Worm (Caenorhabditis elegans) whole organism, L4 larva: ENCODE measurements around the gene Y45F10C.1.

ENCODE experiments used
- D1046.2 ChIP-seq: fragments of 200-800 bp; sonication (Bioruptor generic); IDR thresholded peaks from 2 replicates; pipeline ENCODE4 v1.3.6; 2022; ENCODE audit warnings: missing genetic modification characterization, missing compliant biosample characterization
- F10B5.3 ChIP-seq: sonication (generic microtip); optimal IDR thresholded peaks from 2 replicates; lab custom pipeline; 2016; ENCODE audit warnings: mild to moderate bottlenecking, missing genetic modification characterization, missing compliant biosample characterization
- F26F4.8 ChIP-seq: fragments of 200-800 bp; sonication (Bioruptor generic); conservative IDR thresholded peaks from 2 replicates; pipeline ENCODE4 v1.3.6; 2022; ENCODE audit warnings: missing genetic modification characterization, missing compliant biosample characterization
- F44E2.7 ChIP-seq: fragments of 200-800 bp; sonication (Bioruptor generic); IDR thresholded peaks from 2 replicates; pipeline ENCODE4 v2.1.2; 2022; ENCODE audit warnings: missing genetic modification characterization, missing compliant biosample characterization
- Y48G9A.11 ChIP-seq: fragments of 200-800 bp; sonication (Bioruptor generic); IDR thresholded peaks from 2 replicates; pipeline ENCODE4 v1.3.6; 2022; ENCODE audit warnings: missing genetic modification reagents, missing genetic modification characterization, missing compliant biosample characterization
- Y5F2A.4 ChIP-seq: fragments of 200-800 bp; sonication (Bioruptor generic); optimal IDR thresholded peaks from 2 replicates; lab custom pipeline; 2018; ENCODE audit warnings: mild to moderate bottlenecking, missing genetic modification characterization, missing compliant biosample characterization
- aha-1 ChIP-seq: fragments of 150-350 bp; peaks from one replicate; lab custom pipeline; 2014; ENCODE audit warnings: missing biosample characterization, missing genetic modification characterization
- ama-1 ChIP-seq: fragments of 150-350 bp; optimal IDR thresholded peaks from 2 replicates; lab custom pipeline; 2014; ENCODE audit warnings: inconsistent platforms, mixed read lengths
- ceh-20 ChIP-seq: fragments of 200-800 bp; sonication (Bioruptor generic); IDR thresholded peaks from 2 replicates; pipeline ENCODE4 v1.3.6; 2022; ENCODE audit warnings: missing genetic modification reagents, missing genetic modification characterization, missing compliant biosample characterization
- cey-2 ChIP-seq: sonication (generic microtip); optimal IDR thresholded peaks from 3 replicates; lab custom pipeline; 2017; ENCODE audit warnings: missing genetic modification characterization, mild to moderate bottlenecking, missing compliant biosample characterization, antibody characterized with exemption, borderline replicate concordance; ENCODE audit not compliant: insufficient read depth
- daf-16 ChIP-seq, 3 experiments: sonication (generic microtip); optimal IDR thresholded peaks; 2 replicates each; lab custom pipeline; 2016 to 2017; ENCODE audit warnings: missing genetic modification characterization in 3 of 3, missing genetic modification reagents in 3 of 3, mild to moderate bottlenecking in 2 of 3, missing compliant biosample characterization in 2 of 3, missing biosample characterization in 1 of 3, moderate library complexity in 1 of 3
- daf-19 ChIP-seq: fragments of 200-800 bp; sonication (Bioruptor generic); conservative IDR thresholded peaks from 2 replicates; pipeline ENCODE4 v1.3.6; 2022; ENCODE audit warnings: missing genetic modification characterization, missing compliant biosample characterization
- daf-8 ChIP-seq: fragments of 200-800 bp; sonication (Bioruptor generic); IDR thresholded peaks from 2 replicates; pipeline ENCODE4 v1.3.6; 2022; ENCODE audit warnings: missing genetic modification characterization, missing compliant biosample characterization
- dmd-8 ChIP-seq: fragments of 200-800 bp; sonication (Bioruptor generic); IDR thresholded peaks from 2 replicates; pipeline ENCODE4 v1.3.6; 2022; ENCODE audit warnings: missing genetic modification characterization, missing compliant biosample characterization
- egl-27 ChIP-seq: sonication (generic microtip); optimal IDR thresholded peaks from 3 replicates; lab custom pipeline; 2017; ENCODE audit warnings: missing biosample characterization, missing genetic modification reagents, missing genetic modification characterization
- egl-43 ChIP-seq: fragments of 200-800 bp; sonication (Bioruptor generic); IDR thresholded peaks from 2 replicates; pipeline ENCODE4 v1.3.6; 2022; ENCODE audit warnings: missing genetic modification reagents, missing genetic modification characterization, missing compliant biosample characterization
- fkh-10 ChIP-seq: fragments of 150-350 bp; optimal IDR thresholded peaks from 2 replicates; lab custom pipeline; 2014; ENCODE audit warnings: missing biosample characterization, missing genetic modification reagents, missing genetic modification characterization
- hif-1 ChIP-seq, 2 experiments: sonication (generic microtip); optimal IDR thresholded peaks; 2 replicates each; lab custom pipeline; 2016 to 2017; ENCODE audit warnings: missing compliant biosample characterization in 2 of 2, missing genetic modification characterization in 2 of 2, missing genetic modification reagents in 2 of 2, missing genotype in 2 of 2, mild to moderate bottlenecking in 1 of 2
- hlh-11 ChIP-seq: fragments of 200-800 bp; sonication (Bioruptor generic); optimal IDR thresholded peaks from 2 replicates; lab custom pipeline; 2018; ENCODE audit warnings: mild to moderate bottlenecking, missing genetic modification characterization, missing compliant biosample characterization
- jun-1 ChIP-seq: fragments of 150-350 bp; optimal IDR thresholded peaks from 2 replicates; lab custom pipeline; 2014; ENCODE audit warnings: missing biosample characterization, missing genetic modification reagents, missing genetic modification characterization
- lim-7 ChIP-seq: fragments of 200-800 bp; sonication (Bioruptor generic); IDR thresholded peaks from 2 replicates; pipeline ENCODE4 v1.3.6; 2022; ENCODE audit warnings: missing genetic modification characterization, missing compliant biosample characterization
- lin-1 ChIP-seq: fragments of 200-800 bp; sonication (Bioruptor generic); IDR thresholded peaks from 2 replicates; pipeline ENCODE4 v1.3.6; 2022; ENCODE audit warnings: missing genetic modification reagents, missing genetic modification characterization, missing compliant biosample characterization
- lin-13 ChIP-seq: fragments of 150-350 bp; optimal IDR thresholded peaks from 2 replicates; lab custom pipeline; 2014; ENCODE audit warnings: missing biosample characterization, missing genetic modification reagents, missing genetic modification characterization
- lin-15B ChIP-seq: fragments of 150-350 bp; sonication (generic microtip); optimal IDR thresholded peaks from 3 replicates; lab custom pipeline; 2014; ENCODE audit warnings: missing biosample characterization, missing genetic modification characterization
- lin-38 ChIP-seq: fragments of 200-800 bp; sonication (Bioruptor generic); IDR thresholded peaks from 2 replicates; pipeline ENCODE4 v1.3.6; 2022; ENCODE audit warnings: missing genetic modification reagents, missing genetic modification characterization, missing compliant biosample characterization
- lir-3 ChIP-seq: sonication (generic microtip); optimal IDR thresholded peaks from 2 replicates; lab custom pipeline; 2016; ENCODE audit warnings: mild to moderate bottlenecking, missing genetic modification characterization, missing compliant biosample characterization
- lsy-2 ChIP-seq, 2 experiments: fragments of 150-350 bp in 1 of 2; sonication (generic microtip) in 1 of 2; optimal IDR thresholded peaks; 2 replicates each; lab custom pipeline; 2014 to 2017; ENCODE audit warnings: missing biosample characterization in 2 of 2, missing genetic modification characterization in 2 of 2
- madf-5 ChIP-seq, 2 experiments: fragments of 200-800 bp; sonication (Bioruptor generic); IDR thresholded peaks; 2 replicates each; pipeline ENCODE4 v1.3.6; 2022; ENCODE audit warnings: missing compliant biosample characterization in 2 of 2, missing genetic modification characterization in 2 of 2
- madf-9 ChIP-seq: fragments of 200-800 bp; sonication (Bioruptor generic); conservative IDR thresholded peaks from 2 replicates; pipeline ENCODE4 v1.3.6; 2022; ENCODE audit warnings: missing genetic modification reagents, missing genetic modification characterization, missing compliant biosample characterization
- mdt-29 ChIP-seq: fragments of 200-800 bp; sonication (Bioruptor generic); IDR thresholded peaks from 2 replicates; pipeline ENCODE4 v1.3.6; 2022; ENCODE audit warnings: missing genetic modification reagents, missing genetic modification characterization, missing compliant biosample characterization
- mes-2 ChIP-seq: sonication (generic microtip); optimal IDR thresholded peaks from 2 replicates; lab custom pipeline; 2016; ENCODE audit warnings: missing genotype, mild to moderate bottlenecking, missing genetic modification characterization, missing compliant biosample characterization; ENCODE audit not compliant: poor library complexity, severe bottlenecking
- mxl-3 ChIP-seq: fragments of 200-800 bp; sonication (Bioruptor generic); optimal IDR thresholded peaks from 2 replicates; lab custom pipeline; 2018; ENCODE audit warnings: mild to moderate bottlenecking, missing genetic modification characterization, missing compliant biosample characterization
- nhr-102 ChIP-seq: sonication (generic microtip); optimal IDR thresholded peaks from 2 replicates; lab custom pipeline; 2016; ENCODE audit warnings: mild to moderate bottlenecking, missing genetic modification characterization, moderate library complexity, missing compliant biosample characterization
- nhr-25 ChIP-seq: sonication (generic microtip); optimal IDR thresholded peaks from 2 replicates; lab custom pipeline; 2017; ENCODE audit warnings: missing genetic modification characterization, mild to moderate bottlenecking, missing compliant biosample characterization, antibody characterized with exemption, moderate library complexity, borderline replicate concordance; ENCODE audit not compliant: insufficient read depth
- nhr-42 ChIP-seq: fragments of 200-800 bp; sonication (Bioruptor generic); IDR thresholded peaks from 2 replicates; pipeline ENCODE4 v1.3.6; 2022; ENCODE audit warnings: missing genetic modification characterization, missing compliant biosample characterization
- nhr-76 ChIP-seq: fragments of 150-350 bp; optimal IDR thresholded peaks from 2 replicates; lab custom pipeline; 2014; ENCODE audit warnings: missing biosample characterization, missing genetic modification characterization
- sdz-12 ChIP-seq: fragments of 200-800 bp; sonication (Bioruptor generic); optimal IDR thresholded peaks from 2 replicates; lab custom pipeline; 2018; ENCODE audit warnings: mild to moderate bottlenecking, missing genetic modification characterization, missing compliant biosample characterization
- snpc-1.2 ChIP-seq: fragments of 200-800 bp; sonication (Bioruptor generic); IDR thresholded peaks from 2 replicates; pipeline ENCODE4 v1.3.6; 2022; ENCODE audit warnings: missing genetic modification reagents, missing genetic modification characterization, missing compliant biosample characterization
- spr-1 ChIP-seq: sonication (generic microtip); optimal IDR thresholded peaks from 2 replicates; lab custom pipeline; 2016; ENCODE audit warnings: mild to moderate bottlenecking, missing genetic modification characterization, missing compliant biosample characterization
- spr-3 ChIP-seq: fragments of 200-800 bp; sonication (Bioruptor generic); optimal IDR thresholded peaks from 2 replicates; lab custom pipeline; 2018; ENCODE audit warnings: mild to moderate bottlenecking, missing genetic modification characterization, missing compliant biosample characterization
- unc-130 ChIP-seq: sonication (generic microtip); optimal IDR thresholded peaks from 2 replicates; lab custom pipeline; 2016; ENCODE audit warnings: missing genetic modification reagents, missing genetic modification characterization, missing compliant biosample characterization
- unc-62 ChIP-seq, 3 experiments: fragments of 150-350 bp in 1 of 3; sonication (generic microtip); optimal IDR thresholded peaks in 2 of 3; peaks in 1 of 3; 1 replicate in 1 of 3; 2 replicates in 2 of 3; lab custom pipeline; 2014 to 2017; ENCODE audit warnings: missing biosample characterization in 3 of 3, missing genetic modification characterization in 3 of 3, missing genetic modification reagents in 3 of 3, missing genotype in 1 of 3
- vab-7 ChIP-seq: fragments of 200-800 bp; sonication (Bioruptor generic); IDR thresholded peaks from 2 replicates; pipeline ENCODE4 v1.3.6; 2022; ENCODE audit warnings: missing genetic modification reagents, missing genetic modification characterization, missing compliant biosample characterization
- zfp-3 ChIP-seq: fragments of 200-800 bp; sonication (Bioruptor generic); conservative IDR thresholded peaks from 2 replicates; pipeline ENCODE4 v1.3.6; 2022; ENCODE audit warnings: missing genetic modification reagents, missing genetic modification characterization, missing compliant biosample characterization
- ztf-11 ChIP-seq: fragments of 150-350 bp; optimal IDR thresholded peaks from 2 replicates; lab custom pipeline; 2014; ENCODE audit warnings: missing biosample characterization, missing genetic modification characterization
- ztf-7 ChIP-seq: fragments of 150-350 bp; optimal IDR thresholded peaks from 2 replicates; lab custom pipeline; 2014; ENCODE audit warnings: missing biosample characterization, missing genetic modification characterization

Y45F10C.1 gene

DNA sequence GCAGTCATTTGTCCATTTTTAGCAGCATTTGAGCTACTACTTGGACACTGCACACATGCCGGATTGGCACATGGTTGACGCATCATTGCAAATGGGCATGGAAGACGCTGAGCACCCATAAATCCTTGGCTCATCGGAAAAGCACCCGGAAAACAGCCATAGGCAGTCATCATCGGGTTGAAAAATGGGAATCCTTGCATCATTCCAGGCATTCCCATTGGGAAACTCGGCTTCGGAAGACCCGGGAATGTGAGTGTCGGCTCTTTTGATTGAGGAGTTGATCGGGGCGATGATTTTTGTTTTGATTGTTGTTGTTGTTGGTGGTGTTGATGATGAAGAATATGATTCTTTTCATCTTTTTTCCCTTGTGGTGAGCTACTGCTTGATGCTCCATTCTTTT, 43.3 kb upstream of the Y45F10C.1 start:
- TF ChIP-seq madf-9 (no peak), nhr-76 (tag; lab: Kevin White, UChicago) (no peak), ama-1 (lab: Kevin White, UChicago) (peak; percentile 11), nhr-102 (tag; lab: Kevin White, UChicago) (no peak), ceh-20 (peak; percentile 11; the same call in 1 of the 2 replicates), lin-1 (GFP tag; lab: Robert Waterston, UW) (no peak), lin-38 (no peak), hlh-11 (tag; lab: Kevin White, UChicago) (peak; percentile 7), ztf-7 (tag; lab: Kevin White, UChicago) (no peak), Y48G9A.11 (GFP tag; lab: Robert Waterston, UW) (no peak), unc-62 (GFP tag; optimal IDR thresholded peaks at IDR 0.05 in 1 of 2; lab: Kevin White, UChicago) (peak in 1 of 2 experiments; percentile 96), unc-62 (tag; optimal IDR thresholded peaks at IDR 0.05; lab: Kevin White, UChicago) (no peak), egl-43 (GFP tag; lab: Robert Waterston, UW) (no peak), aha-1 (tag; lab: Kevin White, UChicago) (peak; percentile 51)

DNA sequence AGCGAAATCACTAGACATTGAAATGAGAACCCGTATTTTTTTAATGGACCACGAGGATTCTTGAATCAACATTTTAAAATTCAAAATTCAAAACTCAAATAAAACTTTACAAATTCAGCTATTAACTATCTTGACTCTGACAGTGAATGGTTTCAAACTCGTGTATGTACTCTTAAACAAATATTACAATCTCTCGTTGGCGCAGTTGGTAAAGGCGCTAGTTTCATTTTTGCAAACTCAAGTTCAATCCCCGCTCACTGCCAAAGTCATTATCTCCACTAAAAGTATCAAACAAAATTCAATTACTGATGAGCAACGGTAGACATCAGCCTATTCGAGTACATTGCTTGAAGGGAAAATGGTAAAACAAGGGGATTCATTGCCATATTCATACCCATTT, 42.1 kb upstream of the Y45F10C.1 start:
- TF ChIP-seq dmd-8 (GFP tag; lab: Robert Waterston, UW) (peak; percentile 74; the same call in 1 of the 2 replicates), spr-1 (no peak), egl-27 (tag; lab: Kevin White, UChicago) (no peak), lim-7 (GFP tag; lab: Robert Waterston, UW) (peak; percentile 86), ztf-11 (tag; lab: Kevin White, UChicago) (no peak), nhr-76 (tag; lab: Kevin White, UChicago) (no peak), fkh-10 (GFP tag; lab: Kevin White, UChicago) (no peak), F10B5.3 (tag; lab: Kevin White, UChicago) (no peak), lsy-2 (tag; optimal IDR thresholded peaks at IDR 0.05; lab: Kevin White, UChicago) (no peak), hif-1 (tag; optimal IDR thresholded peaks at IDR 0.05; lab: Kevin White, UChicago) (no peak), jun-1 (tag; lab: Kevin White, UChicago) (no peak), D1046.2 (no peak), spr-3 (GFP tag; lab: Kevin White, UChicago) (no peak), F44E2.7 (GFP tag; lab: Robert Waterston, UW) (0 out of 2 replicates have a peak, but pooled peaks have one; percentile 58), unc-130 (GFP tag; lab: Kevin White, UChicago) (no peak), aha-1 (tag; lab: Kevin White, UChicago) (peak; percentile 77), sdz-12 (GFP tag; lab: Kevin White, UChicago) (no peak), mxl-3 (GFP tag; lab: Kevin White, UChicago) (peak; percentile 2), lin-15B (tag; lab: Kevin White, UChicago) (no peak), lin-38 (peak; percentile 58), vab-7 (GFP tag; lab: Robert Waterston, UW) (peak; percentile 63; the same call in 1 of the 2 replicates), Y5F2A.4 (peak; percentile 42), mes-2 (peak; percentile 34), mdt-29 (no peak), lin-13 (no peak), madf-5 (GFP tag; IDR thresholded peaks at IDR 0.05; lab: Robert Waterston, UW) (peak; percentile 26 to 45; a peak in 1 of 4 replicates), hlh-11 (tag; lab: Kevin White, UChicago) (no peak), lin-1 (GFP tag; lab: Robert Waterston, UW) (no peak), madf-9 (0 out of 2 replicates have a peak, but pooled peaks have one; percentile 49), daf-16 (GFP tag; optimal IDR thresholded peaks at IDR 0.05; lab: Kevin White, UChicago) (peak in 1 of 2 experiments; percentile 58), daf-16 (tag; optimal IDR thresholded peaks at IDR 0.05; lab: Kevin White, UChicago) (peak; percentile 23), cey-2 (tag; lab: Kevin White, UChicago) (no peak), nhr-25 (no peak), nhr-102 (tag; lab: Kevin White, UChicago) (no peak), daf-8 (GFP tag; lab: Robert Waterston, UW) (no peak), nhr-42 (GFP tag; lab: Robert Waterston, UW) (no peak), ztf-7 (tag; lab: Kevin White, UChicago) (peak; percentile 54), daf-19 (GFP tag; lab: Robert Waterston, UW) (no peak), Y48G9A.11 (GFP tag; lab: Robert Waterston, UW) (0 out of 2 replicates have a peak, but pooled peaks have one; percentile 55), snpc-1.2 (GFP tag; lab: Robert Waterston, UW) (peak; percentile 96), F26F4.8 (GFP tag; lab: Robert Waterston, UW) (no peak), lir-3 (tag; lab: Kevin White, UChicago) (no peak), zfp-3 (GFP tag; lab: Robert Waterston, UW) (0 out of 2 replicates have a peak, but pooled peaks have one; percentile 11)
